Worm (Caenorhabditis elegans): ENCODE measurements around the gene fbxb-26.

The fbxb-26 gene

ce11 chrII:1714772-1715353 lies 32.5 kb downstream of the fbxb-26 start, which contains the start of gene btb-6:
TSS of gene btb-6 (plus strand) at chrII:1715303.
- TF ChIP-seq ceh-39 (tag; optimal IDR thresholded peaks at IDR 0.05) (peak; percentile 9), cnd-1 (tag; optimal IDR thresholded peaks at IDR 0.05) (peak; percentile 4), nhr-2 (tag; optimal IDR thresholded peaks at IDR 0.05) (peak; percentile 69), flh-1 (GFP tag; optimal IDR thresholded peaks at IDR 0.05) (no peak)

- peak; percentile 50 for TF ChIP-seq hlh-1 (tag; optimal IDR thresholded peaks at IDR 0.05)
- TF ChIP-seq nhr-237 (tag; optimal IDR thresholded peaks at IDR 0.05), result no peak
Measured at ce11 chrII:1719153-1719552, 36.8 kb downstream of the fbxb-26 start, which contains the start of gene fbxb-48. TSS of gene fbxb-48 (minus strand) at chrII:1719253.

- no peak for TF ChIP-seq blmp-1 (tag; optimal IDR thresholded peaks at IDR 0.05)
- TF ChIP-seq ces-1 (GFP tag; optimal IDR thresholded peaks at IDR 0.05), result no peak
- TF ChIP-seq pha-4 (tag; optimal IDR thresholded peaks at IDR 0.05), result no peak
- TF ChIP-seq lsy-2 (tag; optimal IDR thresholded peaks at IDR 0.05), result no peak
- TF ChIP-seq sptf-1 (tag; optimal IDR thresholded peaks at IDR 0.05), result no peak
- TF ChIP-seq mls-2 (tag; optimal IDR thresholded peaks at IDR 0.05), result no peak
- TF ChIP-seq mep-1 (tag; optimal IDR thresholded peaks at IDR 0.05), result no peak
- no peak for TF ChIP-seq snpc-4 (tag; optimal IDR thresholded peaks at IDR 0.05)
- no peak for TF ChIP-seq nhr-28 (tag; optimal IDR thresholded peaks at IDR 0.05)
- no peak for TF ChIP-seq ceh-39 (tag; optimal IDR thresholded peaks at IDR 0.05)
- no peak for TF ChIP-seq M03D4.4 (tag; optimal IDR thresholded peaks at IDR 0.05)
- TF ChIP-seq lin-32 (GFP tag; optimal IDR thresholded peaks at IDR 0.05), result no peak
Measured at ce11 chrII:1722394-1722793, 40.1 kb downstream of the fbxb-26 start, which contains the start of the genes fbxb-5 and btb-8. TSS of gene fbxb-5 (minus strand) at chrII:1722494. TSS of gene btb-8 (plus strand) at chrII:1722770.

ce11 chrII:1724314-1724713 lies 42.0 kb downstream of the fbxb-26 start, which contains the start of gene fbxb-11:
TSS of gene fbxb-11 (plus strand) at chrII:1724614.
- TF ChIP-seq ham-2 (GFP tag; optimal IDR thresholded peaks at IDR 0.05) (no peak), unc-120 (tag; optimal IDR thresholded peaks at IDR 0.05; ENCODE audit: poor library complexity, severe bottlenecking) (no peak), hlh-1 (tag; optimal IDR thresholded peaks at IDR 0.05) (no peak), mab-5 (tag; optimal IDR thresholded peaks at IDR 0.05) (no peak), cnd-1 (tag; optimal IDR thresholded peaks at IDR 0.05) (no peak), blmp-1 (tag; optimal IDR thresholded peaks at IDR 0.05) (no peak), lin-13 (tag; optimal IDR thresholded peaks at IDR 0.05) (no peak), flh-1 (GFP tag; optimal IDR thresholded peaks at IDR 0.05) (no peak), snpc-4 (tag; optimal IDR thresholded peaks at IDR 0.05) (no peak), nhr-28 (tag; optimal IDR thresholded peaks at IDR 0.05) (no peak), unc-62 (GFP tag; optimal IDR thresholded peaks at IDR 0.05) (no peak), pha-4 (tag; optimal IDR thresholded peaks at IDR 0.05) (no peak), ztf-11 (tag; optimal IDR thresholded peaks at IDR 0.05) (no peak), M03D4.4 (tag; optimal IDR thresholded peaks at IDR 0.05) (no peak)

- TF ChIP-seq sptf-1 (tag; optimal IDR thresholded peaks at IDR 0.05), result no peak
- no peak for TF ChIP-seq lin-32 (GFP tag; optimal IDR thresholded peaks at IDR 0.05)
- peak; percentile 12 for TF ChIP-seq ceh-39 (tag; optimal IDR thresholded peaks at IDR 0.05)
Measured at ce11 chrII:1725735-1726134, 43.4 kb downstream of the fbxb-26 start, which contains the start of gene F45C12.17. TSS of gene F45C12.17 (plus strand) at chrII:1726111.

ce11 chrII:1728253-1728652 lies 45.9 kb downstream of the fbxb-26 start, which contains the start of gene btb-9:
TSS of gene btb-9 (plus strand) at chrII:1728506.
- TF ChIP-seq drap-1 (GFP tag; optimal IDR thresholded peaks at IDR 0.05) (no peak), bed-3 (GFP tag; optimal IDR thresholded peaks at IDR 0.05) (no peak), lin-32 (GFP tag; optimal IDR thresholded peaks at IDR 0.05) (no peak), flh-1 (GFP tag; optimal IDR thresholded peaks at IDR 0.05) (no peak), cnd-1 (tag; optimal IDR thresholded peaks at IDR 0.05) (no peak), sptf-1 (tag; optimal IDR thresholded peaks at IDR 0.05) (no peak), nhr-76 (tag; optimal IDR thresholded peaks at IDR 0.05) (no peak), pha-4 (tag; optimal IDR thresholded peaks at IDR 0.05) (no peak), unc-39 (tag; optimal IDR thresholded peaks at IDR 0.05) (no peak), ceh-39 (tag; optimal IDR thresholded peaks at IDR 0.05) (no peak), ces-1 (GFP tag; optimal IDR thresholded peaks at IDR 0.05) (no peak), mep-1 (tag; optimal IDR thresholded peaks at IDR 0.05) (no peak), ceh-43 (GFP tag; optimal IDR thresholded peaks at IDR 0.05) (no peak), tbx-8 (GFP tag; optimal IDR thresholded peaks at IDR 0.05) (no peak), zip-8 (tag; optimal IDR thresholded peaks at IDR 0.05) (no peak), M03D4.4 (tag; optimal IDR thresholded peaks at IDR 0.05) (no peak), nhr-237 (tag; optimal IDR thresholded peaks at IDR 0.05) (no peak), nhr-12 (tag; optimal IDR thresholded peaks at IDR 0.05) (no peak), mab-5 (tag; optimal IDR thresholded peaks at IDR 0.05) (no peak), ham-2 (GFP tag; optimal IDR thresholded peaks at IDR 0.05) (no peak)

Measured in whole organism, mixed stage, embryonic.